Worm (Caenorhabditis elegans): ENCODE data around the gene clec-48.

Gene clec-48

DNA sequence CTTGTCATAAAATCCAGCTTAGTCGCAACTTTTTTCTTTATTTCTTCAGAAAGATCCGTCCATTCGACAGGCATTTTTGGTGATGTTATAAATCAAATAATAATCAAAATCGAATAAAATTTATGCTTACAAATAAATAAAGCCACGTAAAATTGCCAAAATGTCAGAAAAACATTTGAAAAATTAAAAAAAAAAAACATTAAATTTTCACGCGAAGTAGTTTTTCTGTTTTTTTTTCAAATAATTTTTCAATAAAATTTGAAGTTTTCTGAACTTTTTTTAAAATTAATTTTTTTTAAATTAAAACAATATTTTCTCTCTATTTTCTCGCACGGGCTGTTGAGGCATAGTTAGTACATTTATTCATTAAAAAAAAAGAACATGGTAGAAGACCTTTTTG, 20.8 kb downstream of the clec-48 start, which contains the start of gene C31G12.4:
TSS of gene C31G12.4 (minus strand) at position 101 of the 400 bp plus-strand sequence.
- TF ChIP-seq pbrm-1 (GFP tag; IDR thresholded peaks at IDR 0.05) (no peak), C17E4.6 (GFP tag; IDR thresholded peaks at IDR 0.05) (no peak), ztf-28 (GFP tag; IDR thresholded peaks at IDR 0.05) (no peak), ztf-25 (GFP tag; IDR thresholded peaks at IDR 0.05) (no peak), ztf-22 (GFP tag; optimal IDR thresholded peaks at IDR 0.05) (no peak), lsy-27 (tag; optimal IDR thresholded peaks at IDR 0.05; ENCODE audit: borderline replicate concordance, insufficient read depth) (no peak), hlh-12 (tag; optimal IDR thresholded peaks at IDR 0.05) (no peak), tlf-1 (GFP tag; optimal IDR thresholded peaks at IDR 0.05) (no peak), rec-8 (tag; optimal IDR thresholded peaks at IDR 0.05) (no peak), dpff-1 (tag; optimal IDR thresholded peaks at IDR 0.05) (no peak), madf-6 (GFP tag; IDR thresholded peaks at IDR 0.05) (no peak), F23B12.7 (tag; optimal IDR thresholded peaks at IDR 0.05; ENCODE audit: insufficient read depth) (no peak), akir-1 (GFP tag; optimal IDR thresholded peaks at IDR 0.05) (no peak), egrh-3 (GFP tag; IDR thresholded peaks at IDR 0.05) (no peak)

DNA sequence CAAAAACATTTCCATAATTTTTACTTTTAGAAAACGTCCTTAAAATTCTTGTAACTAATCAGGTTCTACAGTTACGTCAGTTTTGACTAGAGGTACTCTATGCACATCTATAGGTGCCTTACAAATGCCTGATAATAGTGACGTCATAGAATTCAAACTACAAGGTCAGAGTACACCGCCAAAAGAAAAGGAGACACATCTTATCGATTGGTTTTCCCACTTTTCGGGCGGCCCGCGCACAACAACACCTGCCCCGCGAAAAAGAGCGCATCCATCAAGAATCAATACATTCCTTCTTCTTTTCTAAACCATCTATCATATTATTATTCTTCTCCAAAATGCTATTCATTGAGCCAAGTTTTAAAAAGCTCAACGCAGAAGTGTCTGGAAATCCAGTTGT, 21.8 kb downstream of the clec-48 start, which contains the start of gene C31G12.1:
TSS of gene C31G12.1 (plus strand) at position 301 of the 400 bp plus-strand sequence.
- TF ChIP-seq C17E4.6 (GFP tag; IDR thresholded peaks at IDR 0.05) (no peak), ztf-28 (GFP tag; IDR thresholded peaks at IDR 0.05) (no peak), egl-44 (GFP tag; IDR thresholded peaks at IDR 0.05) (no peak), lin-40 (tag; optimal IDR thresholded peaks at IDR 0.05) (no peak), aptf-3 (GFP tag; IDR thresholded peaks at IDR 0.05) (no peak), ccch-3 (GFP tag; optimal IDR thresholded peaks at IDR 0.05) (no peak), snpc-4 (GFP tag; optimal IDR thresholded peaks at IDR 0.05) (no peak), snpc-4 (tag; optimal IDR thresholded peaks at IDR 0.05) (no peak), madf-3 (GFP tag; IDR thresholded peaks at IDR 0.05) (no peak)

DNA sequence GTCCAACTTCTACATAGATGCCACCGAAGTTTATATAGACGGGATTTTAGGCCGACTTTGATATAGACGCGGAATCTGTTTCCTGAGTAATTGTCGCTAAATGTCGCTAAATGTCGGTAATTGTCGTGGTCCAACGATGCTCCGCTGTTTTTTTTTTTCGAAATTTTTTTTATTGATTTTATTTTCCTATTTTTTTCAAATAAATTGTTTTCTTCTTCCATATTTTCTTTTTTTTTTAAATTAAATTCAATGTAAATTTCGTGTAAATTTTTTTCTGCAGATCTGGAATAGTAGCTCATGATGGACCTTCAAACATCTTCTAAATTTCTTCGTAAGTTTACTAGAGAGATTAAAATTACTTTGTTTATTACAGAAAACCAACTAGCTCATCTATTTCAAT, 27.1 kb downstream of the clec-48 start, which contains the start of gene C31G12.3:
TSS of gene C31G12.3 (plus strand) at position 301 of the 400 bp plus-strand sequence.
- no peak for TF ChIP-seq D2030.7 (GFP tag; IDR thresholded peaks at IDR 0.05)
- no peak for TF ChIP-seq sptf-2 (GFP tag; optimal IDR thresholded peaks at IDR 0.05)
- TF ChIP-seq lin-26 (GFP tag; IDR thresholded peaks at IDR 0.05) = no peak
- no peak for TF ChIP-seq Y53G8AR.9 (GFP tag; conservative IDR thresholded peaks at IDR 0.05)
- TF ChIP-seq cebp-1 (GFP tag; IDR thresholded peaks at IDR 0.05) = no peak
- TF ChIP-seq cebp-1 (tag; optimal IDR thresholded peaks at IDR 0.05) = no peak
- TF ChIP-seq aptf-2 (GFP tag; conservative IDR thresholded peaks at IDR 0.05) = no peak
- TF ChIP-seq tbp1 (GFP tag; optimal IDR thresholded peaks at IDR 0.05) = no peak
- TF ChIP-seq nhr-90 (tag; optimal IDR thresholded peaks at IDR 0.05) = no peak
- TF ChIP-seq somi-1 (GFP tag; optimal IDR thresholded peaks at IDR 0.05) = no peak
- TF ChIP-seq xnd-1 (tag; optimal IDR thresholded peaks at IDR 0.05) = no peak
- no peak for TF ChIP-seq ztf-26 (tag; optimal IDR thresholded peaks at IDR 0.05)
- no peak for TF ChIP-seq hsf-1 (GFP tag; IDR thresholded peaks at IDR 0.05)
- no peak for TF ChIP-seq hlh-12 (tag; optimal IDR thresholded peaks at IDR 0.05)
- no peak for TF ChIP-seq lin-40 (tag; optimal IDR thresholded peaks at IDR 0.05)

DNA sequence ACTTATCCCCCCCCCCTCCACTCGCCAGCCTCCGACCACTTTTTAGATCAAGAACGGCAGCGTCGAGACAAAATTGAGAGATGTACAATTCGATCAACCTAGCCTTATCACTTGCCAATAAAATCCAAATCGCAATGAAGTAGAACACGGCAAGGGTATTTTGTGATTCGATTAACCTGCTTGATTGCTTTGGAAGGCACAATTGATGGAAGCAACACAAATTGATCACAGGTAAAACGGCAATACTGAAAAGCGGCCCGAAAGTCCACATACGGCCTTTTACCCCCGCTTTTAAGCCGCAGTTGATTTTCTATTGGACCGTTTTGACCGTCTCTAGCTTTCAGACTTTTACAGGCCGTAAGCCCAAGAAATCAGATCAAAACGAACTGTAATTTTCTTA, 30.5 kb downstream of the clec-48 start, which contains the start of gene clec-245:
TSS of gene clec-245 (minus strand) at position 101 of the 400 bp plus-strand sequence.
- TF ChIP-seq Y53F4B.3 (GFP tag; IDR thresholded peaks at IDR 0.05) (no peak), ceh-79 (tag; optimal IDR thresholded peaks at IDR 0.05) (no peak), D2030.7 (GFP tag; IDR thresholded peaks at IDR 0.05) (no peak)

All from whole organism, young adult.